Worm (Caenorhabditis elegans) whole organism, early embryonic: ENCODE data around the gene aak-1.

Source experiments
- ama-1 ChIP-seq: fragments of 150-350 bp; optimal IDR thresholded peaks from 2 replicates; lab custom pipeline; 2014
- sea-1 ChIP-seq: fragments of 200-800 bp; sonication (Bioruptor generic); conservative IDR thresholded peaks from 2 replicates; pipeline ENCODE4 v1.3.6; 2022; ENCODE audit warnings: missing genetic modification characterization, missing compliant biosample characterization
- tbx-11 ChIP-seq: fragments of 200-800 bp; sonication (Bioruptor generic); IDR thresholded peaks from 2 replicates; pipeline ENCODE4 v1.3.6; 2022; ENCODE audit warnings: missing genetic modification characterization, missing compliant biosample characterization
- tbx-37 ChIP-seq: fragments of 200-800 bp; sonication (Bioruptor generic); conservative IDR thresholded peaks from 2 replicates; pipeline ENCODE4 v1.3.6; 2022; ENCODE audit warnings: missing genetic modification reagents, missing genetic modification characterization, missing compliant biosample characterization

- TF ChIP-seq sea-1 (no peak), tbx-37 (no peak), tbx-11 (no peak), ama-1 (lab: Kevin White, UChicago) (no peak)
Measured at ce11 chrIII:8717231-8717694, 43.6 kb downstream of the aak-1 start, which contains the start of gene mrpl-11.
